Fruit fly (Drosophila melanogaster) whole organism, prepupa: ENCODE data around the gene CG13707.

ENCODE experiments used
- Blimp-1 ChIP-seq: fragments of 200-800 bp; sonication (Bioruptor generic); optimal IDR thresholded peaks from 3 replicates; lab custom pipeline; 2017; ENCODE audit warnings: missing biosample characterization, missing genetic modification characterization, mild to moderate bottlenecking, moderate library complexity, missing genetic modification reagents
- CG11294 ChIP-seq: fragments of 200-800 bp; sonication (Bioruptor generic); IDR thresholded peaks from 2 replicates; pipeline ENCODE4 v1.3.6; 2022; ENCODE audit warnings: missing biosample characterization, missing genetic modification characterization
- CG11762 ChIP-seq: fragments of 200-800 bp; sonication (Bioruptor generic); optimal IDR thresholded peaks from 3 replicates; lab custom pipeline; 2016; ENCODE audit warnings: missing biosample characterization, missing genetic modification characterization; ENCODE audit not compliant: insufficient read depth
- CG15336 ChIP-seq: fragments of 200-800 bp; sonication (Bioruptor generic); IDR thresholded peaks from 2 replicates; pipeline ENCODE4 v1.3.6; 2022; ENCODE audit warnings: missing biosample characterization, missing genetic modification characterization
- CG1621 ChIP-seq: fragments of 200-800 bp; sonication (Bioruptor generic); optimal IDR thresholded peaks from 3 replicates; lab custom pipeline; 2018; ENCODE audit warnings: missing biosample characterization, mild to moderate bottlenecking, missing genetic modification characterization
- CG16779 ChIP-seq: fragments of 200-800 bp; sonication (Bioruptor generic); optimal IDR thresholded peaks from 3 replicates; lab custom pipeline; 2017; ENCODE audit warnings: missing biosample characterization, mild to moderate bottlenecking, missing genetic modification characterization
- CG3919 ChIP-seq: fragments of 200-800 bp; sonication (Bioruptor generic); optimal IDR thresholded peaks from 3 replicates; lab custom pipeline; 2016; ENCODE audit warnings: missing biosample characterization, missing genetic modification characterization
- CG4318 ChIP-seq: fragments of 200-800 bp; sonication (Bioruptor generic); optimal IDR thresholded peaks from 3 replicates; lab custom pipeline; 2017; ENCODE audit warnings: missing biosample characterization, mild to moderate bottlenecking, missing genetic modification characterization
- CG6163 ChIP-seq: fragments of 200-800 bp; sonication (Bioruptor generic); IDR thresholded peaks from 3 replicates; pipeline ENCODE4 v1.3.6; 2022; ENCODE audit warnings: missing biosample characterization, missing genetic modification characterization
- CG8119 ChIP-seq: fragments of 200-800 bp; sonication (Bioruptor generic); IDR thresholded peaks from 3 replicates; pipeline ENCODE4 v1.3.6; 2022; ENCODE audit warnings: missing biosample characterization, missing genetic modification characterization
- CG8632 ChIP-seq: fragments of 200-800 bp; sonication (Bioruptor generic); optimal IDR thresholded peaks from 3 replicates; lab custom pipeline; 2016; ENCODE audit warnings: missing biosample characterization, missing genetic modification characterization
- Eip78C ChIP-seq: fragments of 200-800 bp; sonication (Bioruptor generic); peaks from one replicate; lab custom pipeline; 2016; ENCODE audit warnings: missing biosample characterization, missing genetic modification characterization
- Eip93F ChIP-seq: fragments of 200-800 bp; sonication (Bioruptor generic); optimal IDR thresholded peaks from 2 replicates; lab custom pipeline; 2016; ENCODE audit warnings: missing biosample characterization, mild to moderate bottlenecking, missing genetic modification characterization
- Ets21C ChIP-seq: fragments of 200-800 bp; sonication (Bioruptor generic); optimal IDR thresholded peaks from 3 replicates; lab custom pipeline; 2016; ENCODE audit warnings: missing biosample characterization, missing genetic modification characterization
- Ets96B ChIP-seq: fragments of 200-800 bp; optimal IDR thresholded peaks from 2 replicates; lab custom pipeline; 2019; ENCODE audit warnings: missing biosample characterization, mild to moderate bottlenecking, missing genetic modification characterization, moderate library complexity
- Gug ChIP-seq: fragments of 200-800 bp; sonication (Bioruptor generic); IDR thresholded peaks from 2 replicates; pipeline ENCODE4 v1.3.6; 2022; ENCODE audit warnings: missing biosample characterization, missing genetic modification characterization
- Hr38 ChIP-seq: sonication (Bioruptor generic); optimal IDR thresholded peaks from 2 replicates; lab custom pipeline; 2016; ENCODE audit warnings: missing biosample characterization, missing genetic modification characterization
- Hr39 ChIP-seq: fragments of 200-800 bp; sonication (Bioruptor generic); optimal IDR thresholded peaks from 2 replicates; lab custom pipeline; 2016; ENCODE audit warnings: missing biosample characterization, missing genetic modification characterization
- Hr4 ChIP-seq: fragments of 200-800 bp; sonication (Bioruptor generic); optimal IDR thresholded peaks from 3 replicates; lab custom pipeline; 2016; ENCODE audit warnings: missing biosample characterization, missing genetic modification characterization
- Met ChIP-seq: fragments of 200-800 bp; sonication (Bioruptor generic); optimal IDR thresholded peaks from 3 replicates; lab custom pipeline; 2016; ENCODE audit warnings: missing biosample characterization, missing genetic modification characterization
- OdsH ChIP-seq: fragments of 200-800 bp; sonication (Bioruptor generic); optimal IDR thresholded peaks from 3 replicates; lab custom pipeline; 2016; ENCODE audit warnings: missing biosample characterization, missing genetic modification characterization
- Smox ChIP-seq: fragments of 200-800 bp; sonication (Bioruptor generic); optimal IDR thresholded peaks from 3 replicates; lab custom pipeline; 2016; ENCODE audit warnings: missing biosample characterization, missing genetic modification characterization
- Sox102F ChIP-seq: fragments of 200-800 bp; sonication (Bioruptor generic); optimal IDR thresholded peaks from 2 replicates; lab custom pipeline; 2016; ENCODE audit warnings: missing biosample characterization, mild to moderate bottlenecking, missing genetic modification characterization
- achi ChIP-seq: fragments of 200-800 bp; sonication (Bioruptor generic); optimal IDR thresholded peaks from 3 replicates; lab custom pipeline; 2016; ENCODE audit warnings: missing biosample characterization, missing genetic modification characterization
- eg ChIP-seq: fragments of 200-800 bp; sonication (Bioruptor generic); IDR thresholded peaks from 3 replicates; pipeline ENCODE4 v1.3.6; 2022; ENCODE audit warnings: missing biosample characterization, missing genetic modification characterization
- pdm3 ChIP-seq: fragments of 200-800 bp; sonication (Bioruptor generic); optimal IDR thresholded peaks from 3 replicates; lab custom pipeline; 2016; ENCODE audit warnings: missing biosample characterization, missing genetic modification characterization
- svp ChIP-seq: fragments of 200-800 bp; sonication (Bioruptor generic); peaks from one replicate; lab custom pipeline; 2016; ENCODE audit warnings: missing biosample characterization, missing genetic modification characterization
- vri ChIP-seq: fragments of 200-800 bp; sonication (Bioruptor generic); optimal IDR thresholded peaks from 3 replicates; lab custom pipeline; 2016; ENCODE audit warnings: missing biosample characterization, mild to moderate bottlenecking, missing genetic modification characterization

CG13707 gene

dm6 chr3L:4854153-4854552 is 14.2 kb upstream of the CG13707 start (continued):
- peak; percentile 13 for TF ChIP-seq Smox (GFP tag; lab: Kevin White, UChicago)
- no peak for TF ChIP-seq Eip93F (GFP tag; lab: Kevin White, UChicago)
- TF ChIP-seq Hr38 (GFP tag; lab: Kevin White, UChicago), result no peak
- TF ChIP-seq CG1621 (tag; lab: Kevin White, UChicago), result no peak
- TF ChIP-seq Eip78C (GFP tag; lab: Kevin White, UChicago), result peak; percentile 68
- peak; percentile 37 for TF ChIP-seq Hr39 (GFP tag; lab: Kevin White, UChicago)
- no peak for TF ChIP-seq CG8632 (GFP tag; lab: Kevin White, UChicago)
- no peak for TF ChIP-seq CG15336 (GFP tag; lab: Robert Waterston, UW)

dm6 chr3L:4853070-4853469 is 13.2 kb upstream of the CG13707 start:
- TF ChIP-seq Hr4 (GFP tag; lab: Kevin White, UChicago) (no peak), svp (GFP tag; lab: Kevin White, UChicago) (peak; percentile 83), vri (GFP tag; lab: Kevin White, UChicago) (no peak), CG3919 (no peak)

dm6 chr3L:4852411-4853050 is 12.6 kb upstream of the CG13707 start, which contains the start of gene CG32237:
TSS of gene CG32237 (minus strand) at chr3L:4852461.
- no peak for TF ChIP-seq pdm3 (GFP tag; lab: Kevin White, UChicago)
- peak; percentile 4 for TF ChIP-seq OdsH (GFP tag; lab: Kevin White, UChicago)
- TF ChIP-seq Eip78C (GFP tag; lab: Kevin White, UChicago), result peak; percentile 19
- peak; percentile 13 for TF ChIP-seq achi (GFP tag; lab: Kevin White, UChicago)

- TF ChIP-seq CG8119 (peak; percentile 53; the same call in 2 of the 3 replicates), eg (GFP tag; lab: Robert Waterston, UW) (peak; percentile 49; the same call in 1 of the 3 replicates), Eip78C (GFP tag; lab: Kevin White, UChicago) (peak; percentile 39), CG16779 (tag; lab: Kevin White, UChicago) (no peak), Sox102F (GFP tag; lab: Kevin White, UChicago) (no peak), CG6163 (GFP tag; lab: Robert Waterston, UW) (peak; percentile 55; the same call in 1 of the 3 replicates), svp (GFP tag; lab: Kevin White, UChicago) (peak; percentile 1), Gug (GFP tag; lab: Robert Waterston, UW) (0 out of 2 replicates have a peak, but pooled peaks have one; percentile 28), CG11294 (GFP tag; lab: Robert Waterston, UW) (0 out of 2 replicates have a peak, but pooled peaks have one; percentile 17), CG11762 (GFP tag; lab: Kevin White, UChicago) (no peak)
These were observed 8.2 kb upstream of the CG13707 start for dm6 chr3L:4848066-4848465.

dm6 chr3L:4844792-4845191 is 4.9 kb upstream of the CG13707 start:
- TF ChIP-seq CG4318 (GFP tag; lab: Kevin White, UChicago) (no peak), CG3919 (no peak), Eip78C (GFP tag; lab: Kevin White, UChicago) (no peak), Hr38 (GFP tag; lab: Kevin White, UChicago) (no peak), Gug (GFP tag; lab: Robert Waterston, UW) (no peak)

- no peak for TF ChIP-seq CG11762 (GFP tag; lab: Kevin White, UChicago)
- TF ChIP-seq Met (GFP tag; lab: Kevin White, UChicago), result no peak
- TF ChIP-seq CG16779 (tag; lab: Kevin White, UChicago), result no peak
- no peak for TF ChIP-seq Hr4 (GFP tag; lab: Kevin White, UChicago)
- no peak for TF ChIP-seq eg (GFP tag; lab: Robert Waterston, UW)
- no peak for TF ChIP-seq Ets21C
- no peak for TF ChIP-seq Ets96B (tag; lab: Kevin White, UChicago)
- no peak for TF ChIP-seq Blimp-1 (GFP tag; lab: Kevin White, UChicago)
These were observed 3.5 kb upstream of the CG13707 start for dm6 chr3L:4843428-4843827.
